Worm (Caenorhabditis elegans): ENCODE data around the gene ZC196.2.

ce11 chrV:8718399-8718798 lies 20.8 kb upstream of the ZC196.2 start:
- TF ChIP-seq lin-13 (GFP tag; optimal IDR thresholded peaks at IDR 0.05) = no peak
- no peak for TF ChIP-seq vab-15 (tag; optimal IDR thresholded peaks at IDR 0.05)

All from whole organism, L1 larva.